Worm (Caenorhabditis elegans) whole organism, L2 larva: ENCODE results near the gene Y105C5B.5.

Experiments
- R02D3.7 ChIP-seq: fragments of 150-350 bp; optimal IDR thresholded peaks from 2 replicates; lab custom pipeline; 2014; ENCODE audit warnings: missing biosample characterization, missing genetic modification characterization
- Y55F3AM.14 ChIP-seq: fragments of 200-800 bp; sonication (Bioruptor generic); optimal IDR thresholded peaks from 2 replicates; lab custom pipeline; 2018; ENCODE audit warnings: mild to moderate bottlenecking, missing genetic modification characterization, missing compliant biosample characterization
- aly-2 ChIP-seq: fragments of 150-350 bp; optimal IDR thresholded peaks from 2 replicates; lab custom pipeline; 2014; ENCODE audit warnings: missing biosample characterization, missing genetic modification characterization
- blmp-1 ChIP-seq: sonication (generic microtip); optimal IDR thresholded peaks from 2 replicates; lab custom pipeline; 2017; ENCODE audit warnings: missing genetic modification characterization, mild to moderate bottlenecking, missing compliant biosample characterization, antibody characterized with exemption, moderate library complexity; ENCODE audit not compliant: insufficient read depth
- ceh-82 ChIP-seq: fragments of 150-350 bp; optimal IDR thresholded peaks from 2 replicates; lab custom pipeline; 2014; ENCODE audit warnings: missing biosample characterization, missing genetic modification characterization
- crh-2 ChIP-seq: sonication (generic microtip); optimal IDR thresholded peaks from 2 replicates; lab custom pipeline; 2017; ENCODE audit warnings: missing biosample characterization, missing genetic modification characterization
- egl-27 ChIP-seq: sonication (generic microtip); optimal IDR thresholded peaks from 3 replicates; lab custom pipeline; 2017; ENCODE audit warnings: missing biosample characterization, missing genetic modification reagents, missing genetic modification characterization
- elt-1 ChIP-seq: fragments of 150-350 bp; optimal IDR thresholded peaks from 2 replicates; lab custom pipeline; 2014; ENCODE audit warnings: missing biosample characterization, missing genetic modification characterization
- gmeb-1 ChIP-seq: fragments of 150-350 bp; optimal IDR thresholded peaks from 2 replicates; lab custom pipeline; 2014; ENCODE audit warnings: missing biosample characterization, missing genetic modification characterization
- lin-11 ChIP-seq: fragments of 150-350 bp; sonication (generic microtip); optimal IDR thresholded peaks from 2 replicates; lab custom pipeline; 2014; ENCODE audit warnings: missing biosample characterization, missing genetic modification characterization, inconsistent platforms, mixed read lengths
- lin-13 ChIP-seq: fragments of 150-350 bp; optimal IDR thresholded peaks from 2 replicates; lab custom pipeline; 2014; ENCODE audit warnings: missing biosample characterization, missing genetic modification reagents, missing genetic modification characterization
- lsy-2 ChIP-seq, 2 experiments: fragments of 150-350 bp in 1 of 2; sonication (generic microtip) in 1 of 2; optimal IDR thresholded peaks; 2 replicates each; lab custom pipeline; 2014 to 2017; ENCODE audit warnings: missing biosample characterization in 2 of 2, missing genetic modification characterization in 2 of 2
- mbf-1 ChIP-seq: sonication (generic microtip); optimal IDR thresholded peaks from 2 replicates; lab custom pipeline; 2017; ENCODE audit warnings: missing biosample characterization, missing genetic modification characterization
- mdl-1 ChIP-seq, 2 experiments: fragments of 150-350 bp in 1 of 2; sonication (generic microtip) in 1 of 2; optimal IDR thresholded peaks; 2 replicates each; lab custom pipeline; 2017; ENCODE audit warnings: missing biosample characterization in 2 of 2, missing genetic modification characterization in 2 of 2
- nhr-10 ChIP-seq: sonication (generic microtip); optimal IDR thresholded peaks from 2 replicates; lab custom pipeline; 2017; ENCODE audit warnings: missing biosample characterization, missing genetic modification characterization
- nhr-12 ChIP-seq: fragments of 150-350 bp; optimal IDR thresholded peaks from 2 replicates; lab custom pipeline; 2014; ENCODE audit warnings: missing biosample characterization, missing genetic modification characterization
- nhr-21 ChIP-seq: fragments of 150-350 bp; optimal IDR thresholded peaks from 2 replicates; lab custom pipeline; 2014; ENCODE audit warnings: missing biosample characterization, missing genetic modification characterization
- nhr-23 ChIP-seq: fragments of 150-350 bp; optimal IDR thresholded peaks from 2 replicates; lab custom pipeline; 2014; ENCODE audit warnings: missing biosample characterization, missing genetic modification reagents, missing genetic modification characterization
- nhr-25 ChIP-seq: fragments of 150-350 bp; sonication (generic microtip); optimal IDR thresholded peaks from 3 replicates; lab custom pipeline; 2014; ENCODE audit warnings: missing biosample characterization, missing genetic modification characterization
- nhr-6 ChIP-seq: fragments of 150-350 bp; optimal IDR thresholded peaks from 2 replicates; lab custom pipeline; 2014; ENCODE audit warnings: missing biosample characterization, missing genetic modification characterization
- skn-1 ChIP-seq: sonication (generic microtip); optimal IDR thresholded peaks from 2 replicates; lab custom pipeline; 2017; ENCODE audit warnings: missing biosample characterization, missing genetic modification characterization
- sma-3 ChIP-seq: sonication (generic microtip); optimal IDR thresholded peaks from 2 replicates; lab custom pipeline; 2016; ENCODE audit warnings: missing genetic modification reagents, missing genetic modification characterization, missing compliant biosample characterization
- sma-9 ChIP-seq, 2 experiments: fragments of 150-350 bp in 1 of 2; sonication (generic microtip) in 1 of 2; optimal IDR thresholded peaks; 2 replicates each; lab custom pipeline; 2014 to 2016; ENCODE audit warnings: missing genetic modification characterization in 2 of 2, mild to moderate bottlenecking in 1 of 2, missing biosample characterization in 1 of 2, missing compliant biosample characterization in 1 of 2, missing genetic modification reagents in 1 of 2, moderate library complexity in 1 of 2
- snpc-4 ChIP-seq: fragments of 150-350 bp; optimal IDR thresholded peaks from 2 replicates; lab custom pipeline; 2014; ENCODE audit warnings: missing biosample characterization, missing genetic modification characterization
- unc-39 ChIP-seq: fragments of 150-350 bp; optimal IDR thresholded peaks from 2 replicates; lab custom pipeline; 2014; ENCODE audit warnings: missing biosample characterization, missing genetic modification characterization
- unc-55 ChIP-seq: fragments of 150-350 bp; sonication (generic microtip); optimal IDR thresholded peaks from 3 replicates; lab custom pipeline; 2014; ENCODE audit warnings: missing biosample characterization, missing genetic modification reagents, missing genetic modification characterization
- ztf-11 ChIP-seq: sonication (generic microtip); optimal IDR thresholded peaks from 2 replicates; lab custom pipeline; 2017; ENCODE audit warnings: missing biosample characterization, missing genetic modification characterization

Y105C5B.5 gene

ce11 chrIV:15861499-15861898 is 39.5 kb downstream of the Y105C5B.5 start:
- TF ChIP-seq unc-39 (tag; lab: Kevin White, UChicago) (no peak), egl-27 (no peak), gmeb-1 (tag; lab: Kevin White, UChicago) (no peak), ceh-82 (no peak), sma-9 (GFP tag; optimal IDR thresholded peaks at IDR 0.05; lab: Kevin White, UChicago) (no peak), sma-9 (tag; optimal IDR thresholded peaks at IDR 0.05; lab: Kevin White, UChicago) (no peak), nhr-12 (no peak), lsy-2 (tag; optimal IDR thresholded peaks at IDR 0.05; lab: Kevin White, UChicago) (no peak)

- TF ChIP-seq nhr-23 (tag; lab: Kevin White, UChicago) (no peak), blmp-1 (tag; lab: Kevin White, UChicago) (no peak), lin-11 (tag; lab: Kevin White, UChicago) (no peak), R02D3.7 (tag; lab: Kevin White, UChicago) (no peak), lsy-2 (tag; optimal IDR thresholded peaks at IDR 0.05; lab: Kevin White, UChicago) (no peak), mdl-1 (tag; optimal IDR thresholded peaks at IDR 0.05; lab: Kevin White, UChicago) (no peak), unc-55 (GFP tag; lab: Kevin White, UChicago) (no peak), sma-3 (GFP tag; lab: Kevin White, UChicago) (no peak), lin-13 (GFP tag; lab: Kevin White, UChicago) (no peak)
These were observed 47.1 kb downstream of the Y105C5B.5 start for ce11 chrIV:15853820-15854426.

ce11 chrIV:15852875-15853793 is 47.9 kb downstream of the Y105C5B.5 start:
- TF ChIP-seq nhr-25 (no peak), nhr-10 (no peak), R02D3.7 (tag; lab: Kevin White, UChicago) (no peak), nhr-21 (no peak), ztf-11 (tag; lab: Kevin White, UChicago) (no peak), nhr-6 (tag; lab: Kevin White, UChicago) (no peak), crh-2 (tag; lab: Kevin White, UChicago) (no peak), aly-2 (no peak), snpc-4 (peak; percentile 77)

ce11 chrIV:15850647-15851046 is 50.4 kb downstream of the Y105C5B.5 start:
- TF ChIP-seq Y55F3AM.14 (GFP tag; lab: Kevin White, UChicago) (no peak), nhr-12 (no peak), elt-1 (tag; lab: Kevin White, UChicago) (no peak), R02D3.7 (tag; lab: Kevin White, UChicago) (no peak), crh-2 (tag; lab: Kevin White, UChicago) (no peak), sma-3 (GFP tag; lab: Kevin White, UChicago) (no peak), skn-1 (tag; lab: Kevin White, UChicago) (no peak), blmp-1 (tag; lab: Kevin White, UChicago) (no peak), mbf-1 (tag; lab: Kevin White, UChicago) (no peak), nhr-23 (tag; lab: Kevin White, UChicago) (no peak), gmeb-1 (tag; lab: Kevin White, UChicago) (no peak), unc-55 (GFP tag; lab: Kevin White, UChicago) (no peak), snpc-4 (no peak), lin-11 (tag; lab: Kevin White, UChicago) (no peak)
